Worm (Caenorhabditis elegans): Measurements from ENCODE around the gene xpf-1.

- TF ChIP-seq elt-2 (tag; optimal IDR thresholded peaks at IDR 0.05) = no peak
- no peak for TF ChIP-seq syd-9 (tag; optimal IDR thresholded peaks at IDR 0.05)
- TF ChIP-seq fkh-10 (GFP tag; optimal IDR thresholded peaks at IDR 0.05) = no peak
- TF ChIP-seq sox-4 (tag; optimal IDR thresholded peaks at IDR 0.05) = no peak
- no peak for TF ChIP-seq pha-4 (tag; optimal IDR thresholded peaks at IDR 0.05)
- TF ChIP-seq ceh-2 (tag; optimal IDR thresholded peaks at IDR 0.05) = no peak
Observed at ce11 chrII:11747889-11748288, 51.9 kb downstream of the xpf-1 start.
